Worm (Caenorhabditis elegans) whole organism, L2 larva: ENCODE measurements around the gene srg-6.

ENCODE experiments used
- ZK546.5 ChIP-seq: sonication (generic microtip); optimal IDR thresholded peaks from 2 replicates; lab custom pipeline; 2017; ENCODE audit warnings: missing biosample characterization, missing genetic modification characterization
- ama-1 ChIP-seq: fragments of 150-350 bp; optimal IDR thresholded peaks from 2 replicates; lab custom pipeline; 2018; ENCODE audit warnings: inconsistent platforms
- blmp-1 ChIP-seq: sonication (generic microtip); optimal IDR thresholded peaks from 2 replicates; lab custom pipeline; 2017; ENCODE audit warnings: missing genetic modification characterization, mild to moderate bottlenecking, missing compliant biosample characterization, antibody characterized with exemption, moderate library complexity; ENCODE audit not compliant: insufficient read depth
- elt-1 ChIP-seq: fragments of 150-350 bp; optimal IDR thresholded peaks from 2 replicates; lab custom pipeline; 2014; ENCODE audit warnings: missing biosample characterization, missing genetic modification characterization
- lsy-2 ChIP-seq, 2 experiments: fragments of 150-350 bp in 1 of 2; sonication (generic microtip) in 1 of 2; optimal IDR thresholded peaks; 2 replicates each; lab custom pipeline; 2014 to 2017; ENCODE audit warnings: missing biosample characterization in 2 of 2, missing genetic modification characterization in 2 of 2
- nhr-10 ChIP-seq: sonication (generic microtip); optimal IDR thresholded peaks from 2 replicates; lab custom pipeline; 2017; ENCODE audit warnings: missing biosample characterization, missing genetic modification characterization
- nhr-11 ChIP-seq: fragments of 150-350 bp; optimal IDR thresholded peaks from 2 replicates; lab custom pipeline; 2014; ENCODE audit warnings: missing biosample characterization, missing genetic modification characterization
- nhr-12 ChIP-seq: fragments of 150-350 bp; optimal IDR thresholded peaks from 2 replicates; lab custom pipeline; 2014; ENCODE audit warnings: missing biosample characterization, missing genetic modification characterization
- nhr-237 ChIP-seq: fragments of 150-350 bp; optimal IDR thresholded peaks from 2 replicates; lab custom pipeline; 2014; ENCODE audit warnings: missing biosample characterization, missing genetic modification characterization
- nhr-25 ChIP-seq: fragments of 150-350 bp; sonication (generic microtip); optimal IDR thresholded peaks from 3 replicates; lab custom pipeline; 2014; ENCODE audit warnings: missing biosample characterization, missing genetic modification characterization
- peb-1 ChIP-seq: fragments of 150-350 bp; optimal IDR thresholded peaks from 2 replicates; lab custom pipeline; 2014; ENCODE audit warnings: missing biosample characterization, missing genetic modification characterization

- TF ChIP-seq nhr-11 (tag; lab: Kevin White, UChicago): no peak
- TF ChIP-seq ZK546.5: no peak
- no peak for TF ChIP-seq blmp-1 (tag; lab: Kevin White, UChicago)
- TF ChIP-seq nhr-237 (tag; lab: Kevin White, UChicago): no peak
- TF ChIP-seq nhr-10 (tag; lab: Kevin White, UChicago): no peak
- no peak for TF ChIP-seq peb-1 (tag; lab: Kevin White, UChicago)
- no peak for TF ChIP-seq nhr-25
- no peak for TF ChIP-seq nhr-12 (tag; lab: Kevin White, UChicago)
- no peak for TF ChIP-seq ama-1 (lab: Kevin White, UChicago)
- no peak for TF ChIP-seq elt-1 (tag; lab: Kevin White, UChicago)
- TF ChIP-seq lsy-2 (tag; optimal IDR thresholded peaks at IDR 0.05; lab: Kevin White, UChicago): no peak
Measured at ce11 chrIII:6231880-6232279, 33.9 kb downstream of the srg-6 start.
